Worm (Caenorhabditis elegans): ENCODE measurements around the gene K08D8.1.

DNA sequence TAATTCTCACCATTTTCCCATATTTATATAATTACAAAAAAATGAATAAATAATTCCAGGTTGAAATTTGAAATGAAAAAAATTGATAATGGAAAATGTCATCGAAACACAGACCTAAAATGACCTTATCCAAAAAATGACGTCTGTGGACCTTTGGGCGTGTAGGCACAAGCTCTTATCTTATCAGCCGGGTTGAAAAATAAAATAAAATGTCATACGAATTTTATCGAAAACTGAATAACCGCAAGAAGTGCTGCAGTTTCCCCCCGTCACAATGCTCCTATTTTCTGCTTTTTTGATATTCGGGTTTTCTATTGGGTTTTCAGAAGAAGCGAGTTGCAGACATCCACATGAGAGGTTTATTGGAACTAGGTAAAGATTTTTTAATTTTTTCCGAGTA is 26.4 kb upstream of the K08D8.1 start, which contains the start of gene clec-186:
- TF ChIP-seq egl-18 (GFP tag; IDR thresholded peaks at IDR 0.05) (no peak), attf-6 (GFP tag; IDR thresholded peaks at IDR 0.05) (no peak), snpc-4 (GFP tag; optimal IDR thresholded peaks at IDR 0.05) (no peak), snpc-4 (tag; optimal IDR thresholded peaks at IDR 0.05) (no peak), unc-62 (GFP tag; optimal IDR thresholded peaks at IDR 0.05) (no peak)

All from whole organism, young adult.